Worm (Caenorhabditis elegans): ENCODE data around the gene T20D4.15.
A peak's percentile ranks its signal among the peaks of the same experiment; 100 is the strongest.

The T20D4.15 gene

DNA sequence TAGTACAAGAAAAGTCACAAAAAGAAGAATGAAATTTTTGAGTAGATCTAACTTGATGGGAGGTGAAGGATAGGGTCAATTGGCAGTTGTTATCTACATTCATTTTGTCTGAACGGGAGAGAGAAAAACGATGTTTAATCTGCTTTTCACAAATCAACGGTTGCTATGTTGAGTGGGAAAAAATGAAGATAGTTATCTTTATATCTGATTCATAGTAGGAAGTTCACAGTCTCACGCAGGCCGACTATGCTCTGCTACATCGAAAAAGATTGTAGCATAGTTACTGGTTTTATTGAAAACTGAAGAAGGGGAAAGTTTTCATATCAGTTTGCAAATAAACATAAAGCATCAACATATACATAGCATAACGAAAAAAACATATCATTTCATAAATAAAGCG lies 39.0 kb downstream of the T20D4.15 start:
- peak; percentile 2 for TF ChIP-seq elt-1 (tag; optimal IDR thresholded peaks at IDR 0.05)
- TF ChIP-seq sma-9 (GFP tag; optimal IDR thresholded peaks at IDR 0.05), result peak; percentile 23
- TF ChIP-seq sma-9 (tag; optimal IDR thresholded peaks at IDR 0.05), result no peak
- no peak for TF ChIP-seq unc-39 (tag; optimal IDR thresholded peaks at IDR 0.05)

DNA sequence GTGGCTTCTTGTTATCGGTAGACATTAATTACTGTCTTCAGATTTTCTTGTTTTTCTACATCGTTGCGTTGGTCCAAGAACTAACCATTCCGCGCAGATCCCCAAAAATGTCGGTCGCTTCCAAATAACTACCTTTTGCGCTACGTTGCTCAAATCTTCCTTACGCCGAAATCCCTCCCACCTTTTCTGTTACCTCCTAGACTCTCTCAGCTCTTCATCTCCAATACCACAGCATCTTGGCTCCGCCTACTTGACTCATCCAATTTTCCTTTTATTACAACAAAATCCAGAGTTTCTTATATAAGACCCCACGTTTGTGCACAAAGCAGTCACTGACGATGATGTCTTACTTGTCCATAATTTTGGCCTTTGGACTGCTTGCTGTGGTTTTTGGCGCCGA lies 41.6 kb downstream of the T20D4.15 start, which contains the start of gene C17B7.12:
Gene C17B7.12, plus strand, starts transcription at position 301 of the 400 bp plus-strand sequence.
- TF ChIP-seq blmp-1 (tag; optimal IDR thresholded peaks at IDR 0.05; ENCODE audit: insufficient read depth) (no peak), nhr-237 (tag; optimal IDR thresholded peaks at IDR 0.05) (no peak), lin-11 (tag; optimal IDR thresholded peaks at IDR 0.05) (no peak), unc-55 (GFP tag; optimal IDR thresholded peaks at IDR 0.05) (no peak), unc-62 (GFP tag; optimal IDR thresholded peaks at IDR 0.05) (no peak), lin-39 (tag; optimal IDR thresholded peaks at IDR 0.05) (no peak), sma-9 (GFP tag; optimal IDR thresholded peaks at IDR 0.05) (no peak), sma-9 (tag; optimal IDR thresholded peaks at IDR 0.05) (no peak), ZK546.5 (tag; optimal IDR thresholded peaks at IDR 0.05) (no peak), nhr-25 (tag; optimal IDR thresholded peaks at IDR 0.05) (no peak), unc-39 (tag; optimal IDR thresholded peaks at IDR 0.05) (no peak), nhr-21 (tag; optimal IDR thresholded peaks at IDR 0.05) (no peak), ama-1 (optimal IDR thresholded peaks at IDR 0.05) (no peak), mdl-1 (tag; optimal IDR thresholded peaks at IDR 0.05) (no peak), lsy-2 (tag; optimal IDR thresholded peaks at IDR 0.05) (no peak)

DNA sequence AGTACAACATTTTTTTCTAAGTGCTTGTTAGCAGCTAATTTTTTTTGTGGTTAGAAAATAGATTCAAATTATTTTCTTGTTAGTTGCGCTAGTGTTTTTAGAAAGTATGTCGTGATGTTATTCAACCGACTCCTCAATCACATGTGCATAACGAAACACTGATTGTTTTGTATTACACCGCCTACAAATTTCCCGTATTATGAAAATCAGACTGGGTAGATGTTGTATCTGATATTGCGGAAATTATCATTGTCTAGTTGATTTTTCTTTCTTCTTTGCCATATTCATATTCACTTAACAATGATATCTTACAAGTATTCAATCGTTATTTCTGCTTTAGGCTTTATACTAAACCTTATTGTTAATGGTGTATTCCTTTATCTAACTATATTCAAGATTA lies 43.3 kb downstream of the T20D4.15 start, which contains the start of gene str-63:
Gene str-63, plus strand, starts transcription at position 301 of the 400 bp plus-strand sequence.
- TF ChIP-seq dmd-4 (tag; optimal IDR thresholded peaks at IDR 0.05) (no peak), nhr-25 (tag; optimal IDR thresholded peaks at IDR 0.05) (no peak), crh-2 (tag; optimal IDR thresholded peaks at IDR 0.05) (no peak), nhr-77 (tag; optimal IDR thresholded peaks at IDR 0.05) (no peak), gmeb-1 (tag; optimal IDR thresholded peaks at IDR 0.05) (no peak), lin-13 (GFP tag; optimal IDR thresholded peaks at IDR 0.05) (no peak), R02D3.7 (tag; optimal IDR thresholded peaks at IDR 0.05) (no peak), lsy-2 (tag; optimal IDR thresholded peaks at IDR 0.05) (no peak), C34F6.9 (tag; optimal IDR thresholded peaks at IDR 0.05) (no peak), lin-11 (tag; optimal IDR thresholded peaks at IDR 0.05) (no peak), ceh-82 (tag; optimal IDR thresholded peaks at IDR 0.05) (no peak), unc-62 (GFP tag; optimal IDR thresholded peaks at IDR 0.05) (no peak), unc-39 (tag; optimal IDR thresholded peaks at IDR 0.05) (no peak), F13H6.1 (tag; optimal IDR thresholded peaks at IDR 0.05) (no peak), aly-2 (tag; optimal IDR thresholded peaks at IDR 0.05) (no peak), elt-1 (tag; optimal IDR thresholded peaks at IDR 0.05) (no peak), zag-1 (tag; optimal IDR thresholded peaks at IDR 0.05) (no peak), nhr-12 (tag; optimal IDR thresholded peaks at IDR 0.05) (no peak), nhr-129 (tag; optimal IDR thresholded peaks at IDR 0.05) (no peak), mbf-1 (tag; optimal IDR thresholded peaks at IDR 0.05) (no peak)

ce11 chrV:3349877-3350276 lies 44.7 kb downstream of the T20D4.15 start, which contains the start of gene C17B7.15:
TSS of gene C17B7.15 (plus strand) at chrV:3350177.
- TF ChIP-seq sma-9 (GFP tag; optimal IDR thresholded peaks at IDR 0.05) (peak; percentile 25), sma-9 (tag; optimal IDR thresholded peaks at IDR 0.05) (no peak), ztf-1 (GFP tag; conservative IDR thresholded peaks at IDR 0.05) (no peak)

ce11 chrV:3347486-3347885 lies 47.1 kb downstream of the T20D4.15 start:
- TF ChIP-seq nhr-23 (tag; optimal IDR thresholded peaks at IDR 0.05), result no peak
- no peak for TF ChIP-seq nhr-6 (tag; optimal IDR thresholded peaks at IDR 0.05)
- TF ChIP-seq ztf-11 (tag; optimal IDR thresholded peaks at IDR 0.05), result no peak
- TF ChIP-seq ama-1 (optimal IDR thresholded peaks at IDR 0.05), result no peak
- no peak for TF ChIP-seq blmp-1 (tag; optimal IDR thresholded peaks at IDR 0.05; ENCODE audit: insufficient read depth)
- no peak for TF ChIP-seq fos-1 (tag; optimal IDR thresholded peaks at IDR 0.05)
- TF ChIP-seq unc-55 (GFP tag; optimal IDR thresholded peaks at IDR 0.05), result no peak
- no peak for TF ChIP-seq gmeb-1 (tag; optimal IDR thresholded peaks at IDR 0.05)
- TF ChIP-seq lsy-2 (tag; optimal IDR thresholded peaks at IDR 0.05), result peak in 1 of 2 experiments; percentile 36
- TF ChIP-seq elt-1 (tag; optimal IDR thresholded peaks at IDR 0.05), result no peak
- TF ChIP-seq sem-4 (tag; optimal IDR thresholded peaks at IDR 0.05), result no peak
- TF ChIP-seq nhr-10 (tag; optimal IDR thresholded peaks at IDR 0.05), result no peak
- no peak for TF ChIP-seq ztf-4 (tag; optimal IDR thresholded peaks at IDR 0.05)
- TF ChIP-seq aly-2 (tag; optimal IDR thresholded peaks at IDR 0.05), result no peak
- peak; percentile 88 for TF ChIP-seq sma-9 (GFP tag; optimal IDR thresholded peaks at IDR 0.05)
- no peak for TF ChIP-seq sma-9 (tag; optimal IDR thresholded peaks at IDR 0.05)
- TF ChIP-seq unc-62 (GFP tag; optimal IDR thresholded peaks at IDR 0.05), result no peak
- peak; percentile 57 for TF ChIP-seq F13H6.1 (tag; optimal IDR thresholded peaks at IDR 0.05)
- TF ChIP-seq nhr-237 (tag; optimal IDR thresholded peaks at IDR 0.05), result no peak
- no peak for TF ChIP-seq nhr-12 (tag; optimal IDR thresholded peaks at IDR 0.05)
- TF ChIP-seq lin-13 (GFP tag; optimal IDR thresholded peaks at IDR 0.05), result no peak
- no peak for TF ChIP-seq crh-2 (tag; optimal IDR thresholded peaks at IDR 0.05)
- no peak for TF ChIP-seq nhr-25 (tag; optimal IDR thresholded peaks at IDR 0.05)

All from whole organism, L2 larva.